Worm (Caenorhabditis elegans): Measurements from ENCODE around the gene fbxa-19.

- no peak for TF ChIP-seq W03F9.2 (tag; optimal IDR thresholded peaks at IDR 0.05)
- no peak for TF ChIP-seq him-1 (tag; optimal IDR thresholded peaks at IDR 0.05)
Observed at ce11 chrIII:1273655-1274328, 41.4 kb upstream of the fbxa-19 start, which contains the start of gene fbxa-29.
